Worm (Caenorhabditis elegans): ENCODE measurements around the gene ssp-32.
A peak's percentile ranks its signal among the peaks of the same experiment; 100 is the strongest.

ssp-32 gene

DNA sequence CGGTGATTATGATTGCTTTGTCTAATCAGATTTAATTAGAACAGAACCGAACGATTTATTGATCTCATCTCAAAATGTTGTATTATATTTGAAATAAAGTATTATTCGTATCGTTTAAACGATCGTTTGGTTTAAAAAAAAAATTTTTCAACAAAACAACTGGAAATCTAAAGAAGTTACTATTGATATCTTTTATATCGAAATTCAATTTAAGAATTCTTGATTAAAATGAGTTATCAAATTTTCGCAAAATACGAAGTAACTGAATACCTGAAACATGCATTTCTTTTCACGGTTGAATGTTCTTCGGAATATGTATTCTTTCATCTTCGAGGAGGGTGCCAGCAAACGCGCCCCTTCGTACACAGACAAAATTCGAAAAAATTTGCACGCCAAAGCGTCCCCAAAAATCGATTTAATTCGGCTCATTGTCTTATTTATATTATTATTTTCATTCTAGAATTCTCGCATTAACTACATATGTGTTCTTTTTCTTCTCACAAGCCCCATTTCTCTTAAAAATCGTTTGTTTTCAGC lies 37.2 kb upstream of the ssp-32 start, which contains the start of gene npp-1:
Gene npp-1 (plus strand): TSS at position 537 of the 537 bp plus-strand sequence.
- no peak for TF ChIP-seq lin-13 (GFP tag; optimal IDR thresholded peaks at IDR 0.05)
- TF ChIP-seq C34F6.9 (tag; optimal IDR thresholded peaks at IDR 0.05), result peak; percentile 70
- peak; percentile 32 for TF ChIP-seq gmeb-1 (tag; optimal IDR thresholded peaks at IDR 0.05)
- TF ChIP-seq fos-1 (tag; optimal IDR thresholded peaks at IDR 0.05), result peak; percentile 2
- no peak for TF ChIP-seq nhr-237 (tag; optimal IDR thresholded peaks at IDR 0.05)
- TF ChIP-seq dmd-4 (tag; optimal IDR thresholded peaks at IDR 0.05), result no peak
- TF ChIP-seq crh-2 (tag; optimal IDR thresholded peaks at IDR 0.05), result peak; percentile 4
- TF ChIP-seq F13H6.1 (tag; optimal IDR thresholded peaks at IDR 0.05), result no peak
- TF ChIP-seq blmp-1 (tag; optimal IDR thresholded peaks at IDR 0.05; ENCODE audit: insufficient read depth), result no peak
- no peak for TF ChIP-seq ztf-4 (tag; optimal IDR thresholded peaks at IDR 0.05)
- peak; percentile 62 for TF ChIP-seq unc-55 (GFP tag; optimal IDR thresholded peaks at IDR 0.05)
- TF ChIP-seq nhr-129 (tag; optimal IDR thresholded peaks at IDR 0.05), result peak; percentile 61
- no peak for TF ChIP-seq unc-62 (GFP tag; optimal IDR thresholded peaks at IDR 0.05)
- no peak for TF ChIP-seq lsy-2 (tag; optimal IDR thresholded peaks at IDR 0.05)

DNA sequence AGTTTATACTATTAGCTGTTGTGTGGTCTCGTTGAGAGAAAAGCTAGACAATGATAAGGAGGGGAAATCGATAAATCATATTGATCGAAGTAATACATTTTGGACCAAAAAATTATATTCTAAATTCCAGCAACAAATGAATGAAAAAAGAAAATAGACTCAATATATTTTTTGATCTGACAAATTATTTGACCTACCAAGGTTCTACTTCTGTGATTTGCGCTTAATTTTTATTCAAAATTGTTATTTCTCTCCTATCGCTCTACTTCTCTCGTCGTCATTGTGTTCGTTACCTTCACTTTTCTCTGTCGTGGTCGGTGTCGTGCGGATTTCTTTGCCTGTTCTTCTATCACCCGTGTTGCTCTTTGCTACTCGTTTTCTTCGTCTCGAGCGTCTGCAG lies 36.2 kb upstream of the ssp-32 start:
- TF ChIP-seq F13H6.1 (tag; optimal IDR thresholded peaks at IDR 0.05) (no peak), mab-5 (tag; optimal IDR thresholded peaks at IDR 0.05) (no peak), fos-1 (tag; optimal IDR thresholded peaks at IDR 0.05) (no peak), Y55F3AM.14 (GFP tag; optimal IDR thresholded peaks at IDR 0.05) (no peak), C34F6.9 (tag; optimal IDR thresholded peaks at IDR 0.05) (no peak), unc-55 (GFP tag; optimal IDR thresholded peaks at IDR 0.05) (no peak)

DNA sequence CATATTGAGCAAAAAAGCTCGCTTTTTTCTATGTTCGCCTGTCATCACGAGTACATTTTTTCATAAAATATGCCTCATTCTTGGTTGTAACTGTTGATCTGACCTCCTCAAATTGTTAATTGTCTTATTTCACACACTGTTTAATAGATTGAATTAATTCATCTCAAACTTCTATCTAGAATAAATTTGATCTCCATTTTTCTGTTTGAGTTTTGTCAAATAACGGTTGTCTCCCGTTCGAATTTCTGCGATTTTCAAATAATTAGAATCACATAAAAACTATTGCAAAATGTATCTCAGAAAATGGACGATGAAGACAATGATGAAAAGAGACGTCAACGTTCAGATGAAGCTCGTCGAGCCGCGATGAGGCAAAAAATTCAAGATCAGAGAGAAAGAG lies 33.3 kb upstream of the ssp-32 start, which contains the start of gene K07F5.14:
Gene K07F5.14 (plus strand): TSS at position 301 of the 400 bp plus-strand sequence.
- TF ChIP-seq alr-1 (tag; optimal IDR thresholded peaks at IDR 0.05) (no peak), lsy-2 (tag; optimal IDR thresholded peaks at IDR 0.05) (no peak), nhr-12 (tag; optimal IDR thresholded peaks at IDR 0.05) (no peak), snpc-4 (tag; optimal IDR thresholded peaks at IDR 0.05) (no peak), lin-11 (tag; optimal IDR thresholded peaks at IDR 0.05) (no peak), nhr-77 (tag; optimal IDR thresholded peaks at IDR 0.05) (no peak), F13H6.1 (tag; optimal IDR thresholded peaks at IDR 0.05) (no peak), lin-13 (GFP tag; optimal IDR thresholded peaks at IDR 0.05) (no peak), nhr-23 (tag; optimal IDR thresholded peaks at IDR 0.05) (no peak), ceh-16 (tag; optimal IDR thresholded peaks at IDR 0.05) (no peak), R02D3.7 (tag; optimal IDR thresholded peaks at IDR 0.05) (no peak), ZK546.5 (tag; optimal IDR thresholded peaks at IDR 0.05) (no peak), nhr-11 (tag; optimal IDR thresholded peaks at IDR 0.05) (no peak), unc-55 (GFP tag; optimal IDR thresholded peaks at IDR 0.05) (no peak), ama-1 (optimal IDR thresholded peaks at IDR 0.05) (no peak), ceh-82 (tag; optimal IDR thresholded peaks at IDR 0.05) (no peak), lin-39 (tag; optimal IDR thresholded peaks at IDR 0.05) (no peak), ztf-11 (tag; optimal IDR thresholded peaks at IDR 0.05) (no peak)

DNA sequence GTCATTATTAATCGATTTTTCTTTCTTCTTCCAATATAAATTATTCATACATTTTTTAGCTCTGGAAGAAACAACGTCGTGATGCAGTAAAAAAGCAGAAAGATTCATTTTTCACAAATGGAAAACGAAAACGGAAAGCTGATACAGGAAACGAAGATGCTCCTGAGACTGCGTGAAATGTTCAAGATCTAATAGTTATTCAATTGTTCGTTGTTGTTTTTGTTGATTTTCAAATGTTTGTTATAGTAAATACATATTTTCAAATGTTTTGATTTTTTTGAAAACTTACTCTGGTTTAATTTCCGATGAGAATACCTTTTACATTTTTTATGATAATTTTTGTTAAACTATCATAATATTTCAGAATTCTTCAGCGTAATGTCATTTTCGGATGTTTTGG lies 31.4 kb upstream of the ssp-32 start, which contains the start of gene K07F5.16:
Gene K07F5.16 (plus strand): TSS at position 301 of the 400 bp plus-strand sequence.
- TF ChIP-seq ceh-16 (tag; optimal IDR thresholded peaks at IDR 0.05), result no peak
- TF ChIP-seq ZK546.5 (tag; optimal IDR thresholded peaks at IDR 0.05), result no peak
- TF ChIP-seq alr-1 (tag; optimal IDR thresholded peaks at IDR 0.05), result no peak
- TF ChIP-seq snpc-4 (tag; optimal IDR thresholded peaks at IDR 0.05), result no peak
- TF ChIP-seq nhr-23 (tag; optimal IDR thresholded peaks at IDR 0.05), result no peak
- TF ChIP-seq dmd-4 (tag; optimal IDR thresholded peaks at IDR 0.05), result no peak
- TF ChIP-seq lin-11 (tag; optimal IDR thresholded peaks at IDR 0.05), result no peak
- TF ChIP-seq mdl-1 (tag; optimal IDR thresholded peaks at IDR 0.05), result no peak
- TF ChIP-seq egl-27 (tag; optimal IDR thresholded peaks at IDR 0.05), result no peak
- no peak for TF ChIP-seq nhr-129 (tag; optimal IDR thresholded peaks at IDR 0.05)
- no peak for TF ChIP-seq nhr-6 (tag; optimal IDR thresholded peaks at IDR 0.05)
- no peak for TF ChIP-seq elt-3 (tag; optimal IDR thresholded peaks at IDR 0.05)
- TF ChIP-seq lsy-2 (tag; optimal IDR thresholded peaks at IDR 0.05), result no peak
- TF ChIP-seq gmeb-1 (tag; optimal IDR thresholded peaks at IDR 0.05), result no peak
- no peak for TF ChIP-seq unc-39 (tag; optimal IDR thresholded peaks at IDR 0.05)
- no peak for TF ChIP-seq mab-5 (tag; optimal IDR thresholded peaks at IDR 0.05)
- no peak for TF ChIP-seq nhr-25 (tag; optimal IDR thresholded peaks at IDR 0.05)
- no peak for TF ChIP-seq ama-1 (optimal IDR thresholded peaks at IDR 0.05)
- no peak for TF ChIP-seq F13H6.1 (tag; optimal IDR thresholded peaks at IDR 0.05)
- TF ChIP-seq unc-62 (GFP tag; optimal IDR thresholded peaks at IDR 0.05), result no peak
